Worm (Caenorhabditis elegans) whole organism, L4/young adult: ENCODE measurements around the gene frm-10.

Experiments used
- W03F9.2 ChIP-seq: fragments of 150-350 bp; optimal IDR thresholded peaks from 2 replicates; lab custom pipeline; 2014; ENCODE audit warnings: missing biosample characterization, missing genetic modification characterization
- him-1 ChIP-seq: sonication (generic microtip); optimal IDR thresholded peaks from 2 replicates; lab custom pipeline; 2016; ENCODE audit warnings: missing genotype, missing genetic modification reagents, missing genetic modification characterization, missing compliant biosample characterization

DNA sequence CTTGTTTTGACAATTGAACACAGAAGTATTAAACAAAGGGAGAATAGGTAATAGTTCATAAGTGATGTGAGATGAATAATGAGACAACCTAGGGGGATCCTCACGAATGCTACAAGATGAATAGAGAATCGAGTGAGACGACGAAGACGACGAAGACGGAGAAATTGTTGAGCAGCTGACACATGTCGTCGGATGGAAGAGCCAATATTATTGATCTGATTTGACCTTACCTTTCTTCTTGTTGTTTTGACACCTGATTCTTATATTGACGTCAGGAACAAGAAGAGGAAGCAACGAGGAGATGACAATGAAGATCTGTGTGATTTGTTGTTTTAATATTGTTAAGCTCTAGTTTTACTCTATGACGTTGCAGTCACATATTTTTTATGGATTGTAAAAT lies 10.5 kb downstream of the frm-10 start, which contains the start of gene T10G3.1:
- TF ChIP-seq him-1 (tag; lab: Kevin White, UChicago) (no peak), W03F9.2 (tag; lab: Kevin White, UChicago) (no peak)
